Worm (Caenorhabditis elegans) whole organism, L4/young adult: Measurements from ENCODE around the gene Y48B6A.10.

Experiments
- dao-5 ChIP-seq: sonication (generic microtip); optimal IDR thresholded peaks from 2 replicates; lab custom pipeline; 2016; ENCODE audit warnings: missing genotype, missing genetic modification characterization, moderate library complexity, missing compliant biosample characterization
- him-1 ChIP-seq: sonication (generic microtip); optimal IDR thresholded peaks from 2 replicates; lab custom pipeline; 2016; ENCODE audit warnings: missing genotype, missing genetic modification reagents, missing genetic modification characterization, missing compliant biosample characterization

DNA sequence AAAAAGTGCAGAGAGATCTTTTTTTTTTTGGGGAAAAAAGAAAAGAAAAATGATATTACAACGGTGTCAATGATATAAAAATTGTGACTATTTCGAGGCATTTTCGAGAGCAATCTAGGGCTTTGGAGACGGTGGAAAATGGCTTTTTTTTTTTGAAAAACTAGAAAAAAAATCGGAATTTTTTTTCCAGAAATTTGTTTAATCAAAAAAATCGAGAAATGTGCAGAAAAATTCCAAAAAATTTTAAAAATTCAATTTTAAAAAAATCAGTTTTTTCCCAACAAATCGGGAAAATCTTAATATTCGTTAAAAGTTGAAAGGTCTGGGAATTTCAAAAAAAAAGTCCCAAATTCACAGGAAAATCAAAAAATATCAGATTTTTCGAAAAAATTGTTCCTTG is 42.6 kb downstream of the Y48B6A.10 start, which contains the start of gene Y54G11A.19:
- TF ChIP-seq dao-5 (tag; lab: Kevin White, UChicago) (no peak), him-1 (no peak)
